Worm (Caenorhabditis elegans) whole organism, L1 larva: ENCODE measurements around the gene ZK632.2.

Experiments
- C34B4.2 ChIP-seq: sonication (generic microtip); optimal IDR thresholded peaks from 2 replicates; lab custom pipeline; 2017; ENCODE audit warnings: mild to moderate bottlenecking, missing genetic modification characterization, missing compliant biosample characterization
- Y116A8C.19 ChIP-seq: sonication (generic microtip); optimal IDR thresholded peaks from 2 replicates; lab custom pipeline; 2016; ENCODE audit warnings: missing compliant biosample characterization, missing genetic modification characterization, borderline replicate concordance
- aly-2 ChIP-seq: fragments of 150-350 bp; optimal IDR thresholded peaks from 2 replicates; lab custom pipeline; 2014; ENCODE audit warnings: missing biosample characterization, missing genetic modification characterization
- ama-1 ChIP-seq: fragments of 150-350 bp; optimal IDR thresholded peaks from 2 replicates; lab custom pipeline; 2014
- blmp-1 ChIP-seq: fragments of 150-350 bp; optimal IDR thresholded peaks from 2 replicates; lab custom pipeline; 2014; ENCODE audit warnings: missing biosample characterization, missing genetic modification characterization
- ceh-8 ChIP-seq: fragments of 200-800 bp; sonication (Bioruptor generic); optimal IDR thresholded peaks from 2 replicates; lab custom pipeline; 2018; ENCODE audit warnings: mild to moderate bottlenecking, missing genetic modification characterization, moderate library complexity, missing compliant biosample characterization
- dsc-1 ChIP-seq: sonication (generic microtip); optimal IDR thresholded peaks from 2 replicates; lab custom pipeline; 2016; ENCODE audit warnings: mild to moderate bottlenecking, missing genetic modification characterization, missing compliant biosample characterization
- efl-1 ChIP-seq, 4 experiments: fragments of 150-350 bp; optimal IDR thresholded peaks in 3 of 4; peaks in 1 of 4; 1 replicate in 1 of 4; 2 replicates in 3 of 4; lab custom pipeline; 2014; ENCODE audit warnings: missing biosample characterization in 2 of 4, missing genetic modification characterization in 2 of 4, missing genetic modification reagents in 2 of 4
- efl-3 ChIP-seq: fragments of 200-800 bp; sonication (Bioruptor generic); optimal IDR thresholded peaks from 2 replicates; lab custom pipeline; 2018; ENCODE audit warnings: mild to moderate bottlenecking, missing genetic modification characterization, missing compliant biosample characterization
- egl-13 ChIP-seq: sonication (generic microtip); optimal IDR thresholded peaks from 2 replicates; lab custom pipeline; 2016; ENCODE audit warnings: missing genotype, missing genetic modification reagents, missing genetic modification characterization, missing compliant biosample characterization
- elt-2 ChIP-seq: sonication (generic microtip); optimal IDR thresholded peaks from 2 replicates; lab custom pipeline; 2016; ENCODE audit warnings: missing genetic modification characterization, mild to moderate bottlenecking, inconsistent platforms, missing compliant biosample characterization, missing genetic modification reagents
- elt-3 ChIP-seq, 6 experiments: fragments of 150-350 bp in 1 of 6; sonication (generic microtip); optimal IDR thresholded peaks; 2 replicates each; lab custom pipeline; 2017 to 2018; ENCODE audit warnings: missing biosample characterization in 6 of 6, missing genetic modification characterization in 6 of 6, inconsistent platforms in 1 of 6
- ets-5 ChIP-seq: fragments of 200-800 bp; sonication (Bioruptor generic); IDR thresholded peaks from 2 replicates; pipeline ENCODE4 v1.3.6; 2022; ENCODE audit warnings: missing genetic modification characterization, missing compliant biosample characterization
- grh-1 ChIP-seq: fragments of 200-800 bp; sonication (Bioruptor generic); IDR thresholded peaks from 2 replicates; pipeline ENCODE4 v1.3.6; 2022; ENCODE audit warnings: missing genetic modification reagents, missing genetic modification characterization, missing compliant biosample characterization
- hpl-2 ChIP-seq: fragments of 150-350 bp; optimal IDR thresholded peaks from 2 replicates; lab custom pipeline; 2014; ENCODE audit warnings: missing biosample characterization, missing genetic modification reagents, missing genetic modification characterization
- jun-1 ChIP-seq: fragments of 150-350 bp; optimal IDR thresholded peaks from 2 replicates; lab custom pipeline; 2014; ENCODE audit warnings: missing biosample characterization, missing genetic modification reagents, missing genetic modification characterization
- lin-13 ChIP-seq: fragments of 150-350 bp; optimal IDR thresholded peaks from 2 replicates; lab custom pipeline; 2014; ENCODE audit warnings: missing biosample characterization, missing genetic modification reagents, missing genetic modification characterization
- lin-14 ChIP-seq: fragments of 200-800 bp; sonication (Bioruptor generic); optimal IDR thresholded peaks from 2 replicates; lab custom pipeline; 2018; ENCODE audit warnings: mild to moderate bottlenecking, missing genetic modification characterization, moderate library complexity, missing compliant biosample characterization
- lin-35 ChIP-seq, 2 experiments: fragments of 150-350 bp; optimal IDR thresholded peaks; 2 replicates each; lab custom pipeline; 2014; ENCODE audit warnings: missing biosample characterization in 2 of 2, missing genetic modification characterization in 2 of 2, missing genetic modification reagents in 2 of 2
- lir-3 ChIP-seq: sonication (generic microtip); optimal IDR thresholded peaks from 2 replicates; lab custom pipeline; 2016; ENCODE audit warnings: mild to moderate bottlenecking, missing genetic modification characterization, moderate library complexity, missing compliant biosample characterization; ENCODE audit not compliant: poor library complexity
- lsy-2 ChIP-seq, 2 experiments: fragments of 150-350 bp; optimal IDR thresholded peaks; 2 replicates each; lab custom pipeline; 2014; ENCODE audit warnings: missing biosample characterization in 2 of 2, missing genetic modification characterization in 2 of 2
- mab-9 ChIP-seq: fragments of 200-800 bp; sonication (Bioruptor generic); IDR thresholded peaks from 2 replicates; pipeline ENCODE4 v1.3.6; 2022; ENCODE audit warnings: missing genetic modification reagents, missing genetic modification characterization, missing compliant biosample characterization
- mdl-1 ChIP-seq, 2 experiments: fragments of 150-350 bp; optimal IDR thresholded peaks; 2 replicates each; lab custom pipeline; 2014 to 2017; ENCODE audit warnings: missing biosample characterization in 2 of 2, missing genetic modification characterization in 2 of 2, inconsistent platforms in 1 of 2
- mep-1 ChIP-seq: fragments of 150-350 bp; optimal IDR thresholded peaks from 2 replicates; lab custom pipeline; 2014; ENCODE audit warnings: missing biosample characterization, missing genetic modification characterization
- nhr-19 ChIP-seq: fragments of 200-800 bp; sonication (Bioruptor generic); conservative IDR thresholded peaks from 2 replicates; pipeline ENCODE4 v1.3.6; 2022; ENCODE audit warnings: missing genetic modification characterization, missing compliant biosample characterization
- nhr-20 ChIP-seq: sonication (generic microtip); optimal IDR thresholded peaks from 2 replicates; lab custom pipeline; 2016; ENCODE audit warnings: mild to moderate bottlenecking, missing genetic modification characterization, missing compliant biosample characterization
- nhr-47 ChIP-seq: sonication (generic microtip); optimal IDR thresholded peaks from 2 replicates; lab custom pipeline; 2016; ENCODE audit warnings: mild to moderate bottlenecking, missing genetic modification characterization, moderate library complexity, missing compliant biosample characterization
- nhr-71 ChIP-seq: sonication (generic microtip); optimal IDR thresholded peaks from 2 replicates; lab custom pipeline; 2016; ENCODE audit warnings: mild to moderate bottlenecking, missing genetic modification characterization, moderate library complexity, missing compliant biosample characterization
- nhr-76 ChIP-seq: sonication (generic microtip); optimal IDR thresholded peaks from 2 replicates; lab custom pipeline; 2017; ENCODE audit warnings: missing biosample characterization, missing genetic modification characterization
- nhr-85 ChIP-seq: sonication (generic microtip); peaks from one replicate; lab custom pipeline; 2016; ENCODE audit warnings: missing genetic modification characterization, inconsistent platforms, missing compliant biosample characterization
- nhr-90 ChIP-seq: sonication (generic microtip); optimal IDR thresholded peaks from 2 replicates; lab custom pipeline; 2016; ENCODE audit warnings: mild to moderate bottlenecking, missing genetic modification characterization, missing compliant biosample characterization; ENCODE audit not compliant: poor library complexity
- rnt-1 ChIP-seq: sonication (generic microtip); optimal IDR thresholded peaks from 2 replicates; lab custom pipeline; 2016; ENCODE audit warnings: mild to moderate bottlenecking, missing genetic modification characterization, moderate library complexity, missing compliant biosample characterization
- skn-1 ChIP-seq: fragments of 150-350 bp; optimal IDR thresholded peaks from 2 replicates; lab custom pipeline; 2014; ENCODE audit warnings: missing biosample characterization, missing genetic modification characterization
- snu-23 ChIP-seq: sonication (generic microtip); optimal IDR thresholded peaks from 2 replicates; lab custom pipeline; 2016; ENCODE audit warnings: missing genetic modification characterization, missing compliant biosample characterization
- sup-37 ChIP-seq: fragments of 200-800 bp; sonication (Bioruptor generic); optimal IDR thresholded peaks from 2 replicates; lab custom pipeline; 2018; ENCODE audit warnings: mild to moderate bottlenecking, missing genetic modification characterization, missing compliant biosample characterization
- unc-130 ChIP-seq: fragments of 150-350 bp; optimal IDR thresholded peaks from 2 replicates; lab custom pipeline; 2017; ENCODE audit warnings: missing biosample characterization, missing genetic modification characterization, inconsistent platforms
- unc-98 ChIP-seq: fragments of 200-800 bp; sonication (Bioruptor generic); IDR thresholded peaks from 2 replicates; pipeline ENCODE4 v1.3.6; 2022; ENCODE audit warnings: missing genetic modification characterization, missing compliant biosample characterization
- vab-15 ChIP-seq: sonication (generic microtip); optimal IDR thresholded peaks from 2 replicates; lab custom pipeline; 2017; ENCODE audit warnings: missing genotype, mild to moderate bottlenecking, missing genetic modification characterization, missing compliant biosample characterization
- zip-4 ChIP-seq: fragments of 200-800 bp; sonication (Bioruptor generic); optimal IDR thresholded peaks from 2 replicates; lab custom pipeline; 2018; ENCODE audit warnings: mild to moderate bottlenecking, missing genetic modification characterization, moderate library complexity, missing compliant biosample characterization
- ztf-11 ChIP-seq, 2 experiments: sonication (generic microtip); optimal IDR thresholded peaks; 2 replicates each; lab custom pipeline; 2016 to 2017; ENCODE audit warnings: missing genetic modification characterization in 2 of 2, missing biosample characterization in 1 of 2, missing compliant biosample characterization in 1 of 2

The ZK632.2 gene

ce11 chrIII:9802045-9802444, 3.1 kb downstream of the ZK632.2 start:
- TF ChIP-seq mab-9 (GFP tag; lab: Robert Waterston, UW) (no peak), sup-37 (GFP tag; lab: Kevin White, UChicago) (no peak), jun-1 (tag; lab: Kevin White, UChicago) (no peak), C34B4.2 (tag; lab: Kevin White, UChicago) (no peak), dsc-1 (tag; lab: Kevin White, UChicago) (no peak), lin-13 (GFP tag; lab: Kevin White, UChicago) (no peak), Y116A8C.19 (no peak), efl-1 (optimal IDR thresholded peaks at IDR 0.05; lab: Kevin White, UChicago) (no peak), efl-1 (GFP tag; optimal IDR thresholded peaks at IDR 0.05 in 1 of 2; lab: Kevin White, UChicago) (peak in 1 of 2 experiments; percentile 55)
- TF ChIP-seq, all 84 proteins: peak for 1

DNA sequence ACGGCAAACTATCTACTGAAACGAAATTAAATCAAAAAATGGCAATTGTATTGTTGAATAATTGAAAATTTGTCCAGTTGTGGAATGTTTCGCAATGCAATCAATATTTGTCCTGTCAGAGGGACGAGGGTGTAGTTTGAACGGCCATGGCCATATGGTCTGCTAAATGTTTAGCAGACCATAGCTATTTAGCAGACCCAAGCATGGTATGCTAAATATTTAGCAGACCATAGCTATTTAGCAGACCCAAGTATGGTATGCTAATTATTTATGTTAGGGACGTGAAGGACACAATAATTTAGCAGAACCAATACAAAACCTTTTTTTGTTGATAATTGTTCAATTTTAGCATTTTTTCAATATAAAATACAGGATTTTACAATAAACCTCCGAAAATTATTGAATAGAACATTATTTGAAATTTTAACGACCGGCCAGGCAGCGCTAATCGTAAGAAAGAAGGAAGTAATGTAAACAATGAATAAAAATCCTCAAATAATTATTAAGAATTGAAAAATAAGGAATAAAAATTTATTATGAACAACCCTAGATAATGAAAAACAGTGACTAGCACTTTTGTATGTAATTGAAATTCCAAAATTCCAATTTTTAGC, 6.2 kb downstream of the ZK632.2 start, which contains the start of gene riok-3:
riok-3 (minus strand) TSS at position 15 of the 614 bp plus-strand sequence.
- TF ChIP-seq lsy-2 (tag; optimal IDR thresholded peaks at IDR 0.05; lab: Kevin White, UChicago) (peak in 1 of 2 experiments; percentile 7), zip-4 (GFP tag; lab: Kevin White, UChicago) (peak; percentile 29), ama-1 (lab: Kevin White, UChicago) (peak; percentile 38), nhr-76 (tag; lab: Kevin White, UChicago) (no peak), nhr-85 (tag; lab: Kevin White, UChicago) (peak; percentile 63), efl-1 (optimal IDR thresholded peaks at IDR 0.05; lab: Kevin White, UChicago) (peak in 1 of 2 experiments; percentile 11), efl-1 (GFP tag; optimal IDR thresholded peaks at IDR 0.05 in 1 of 2; lab: Kevin White, UChicago) (peak in 1 of 2 experiments; percentile 71), snu-23 (GFP tag; lab: Kevin White, UChicago) (peak; percentile 0), nhr-71 (tag; lab: Kevin White, UChicago) (peak; percentile 42), lir-3 (tag; lab: Kevin White, UChicago) (peak; percentile 18), ets-5 (GFP tag; lab: Robert Waterston, UW) (no peak)

DNA sequence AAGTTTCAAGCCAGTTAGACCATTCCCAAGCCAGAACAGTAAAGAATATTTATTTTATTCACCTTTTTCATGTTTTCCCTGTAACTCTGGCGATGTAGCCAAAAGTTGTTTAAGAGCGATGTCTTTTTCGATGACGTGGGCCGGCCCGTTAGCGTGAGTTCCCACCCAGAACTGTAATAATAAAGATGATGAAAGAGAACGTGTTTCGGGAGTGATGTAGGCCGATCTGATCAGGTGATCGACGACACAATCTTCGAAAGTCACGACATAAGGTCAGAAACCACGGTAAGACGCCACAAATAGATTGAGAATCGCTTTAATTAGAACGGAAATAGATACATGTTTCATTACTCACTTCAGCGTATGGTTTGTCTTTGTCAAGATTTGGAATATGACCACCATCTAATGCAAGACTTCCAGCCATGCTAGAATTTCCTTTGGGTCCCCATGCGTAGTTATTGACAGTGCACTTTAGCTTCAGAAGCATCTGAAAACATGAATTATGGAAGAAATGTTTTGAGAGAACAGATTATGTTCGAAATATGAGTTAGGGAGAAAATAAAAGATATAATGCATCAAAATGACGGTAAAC, 8.2 kb downstream of the ZK632.2 start, which contains the start of gene ZK632.4:
ZK632.4 (minus strand) TSS at position 487 of the 592 bp plus-strand sequence.
- TF ChIP-seq nhr-85 (tag; lab: Kevin White, UChicago) (peak; percentile 37), unc-130 (peak; percentile 37), grh-1 (GFP tag; lab: Robert Waterston, UW) (0 out of 2 replicates have a peak, but pooled peaks have one; percentile 35), lin-35 (GFP tag; optimal IDR thresholded peaks at IDR 0.05; lab: Kevin White, UChicago) (no peak), elt-3 (tag; optimal IDR thresholded peaks at IDR 0.05; lab: Kevin White, UChicago) (peak in 1 of 6 experiments; percentile 26)

- peak; percentile 65 for TF ChIP-seq nhr-20 (tag; lab: Kevin White, UChicago)
- TF ChIP-seq nhr-90 (tag; lab: Kevin White, UChicago), result peak; percentile 43
- TF ChIP-seq rnt-1 (tag; lab: Kevin White, UChicago), result peak; percentile 21
- no peak for TF ChIP-seq efl-3 (GFP tag; lab: Kevin White, UChicago)
- no peak for TF ChIP-seq egl-13
- TF ChIP-seq snu-23 (GFP tag; lab: Kevin White, UChicago), result peak; percentile 58
- TF ChIP-seq efl-1 (optimal IDR thresholded peaks at IDR 0.05; lab: Kevin White, UChicago), result no peak
- TF ChIP-seq efl-1 (GFP tag; optimal IDR thresholded peaks at IDR 0.05 in 1 of 2; lab: Kevin White, UChicago), result peak in 1 of 2 experiments; percentile 91
- TF ChIP-seq mdl-1 (tag; optimal IDR thresholded peaks at IDR 0.05; lab: Kevin White, UChicago), result peak in 1 of 2 experiments; percentile 66
- peak; percentile 28 for TF ChIP-seq lin-14 (GFP tag; lab: Kevin White, UChicago)
- no peak for TF ChIP-seq C34B4.2 (tag; lab: Kevin White, UChicago)
- TF ChIP-seq aly-2 (tag; lab: Kevin White, UChicago), result no peak
- peak; percentile 32 for TF ChIP-seq mep-1
- peak; percentile 83 for TF ChIP-seq nhr-85 (tag; lab: Kevin White, UChicago)
- TF ChIP-seq grh-1 (GFP tag; lab: Robert Waterston, UW), result no peak
- peak in 1 of 2 experiments; percentile 39 for TF ChIP-seq lsy-2 (tag; optimal IDR thresholded peaks at IDR 0.05; lab: Kevin White, UChicago)
- TF ChIP-seq unc-98 (GFP tag; lab: Robert Waterston, UW), result no peak
- TF ChIP-seq ztf-11 (tag; optimal IDR thresholded peaks at IDR 0.05; lab: Kevin White, UChicago), result no peak
- TF ChIP-seq ceh-8 (GFP tag; lab: Kevin White, UChicago), result no peak
- TF ChIP-seq ama-1 (lab: Kevin White, UChicago), result peak; percentile 58
- peak; percentile 4 for TF ChIP-seq jun-1 (tag; lab: Kevin White, UChicago)
- TF ChIP-seq blmp-1 (tag; lab: Kevin White, UChicago), result peak; percentile 67
- peak; percentile 42 for TF ChIP-seq nhr-19 (GFP tag; lab: Robert Waterston, UW)
- TF ChIP-seq hpl-2 (GFP tag; lab: Kevin White, UChicago), result no peak
- TF ChIP-seq nhr-47 (tag; lab: Kevin White, UChicago), result peak; percentile 34
- peak in 2 of 6 experiments; percentile 36 to 75 for TF ChIP-seq elt-3 (tag; optimal IDR thresholded peaks at IDR 0.05; lab: Kevin White, UChicago)
- peak; percentile 71 for TF ChIP-seq nhr-71 (tag; lab: Kevin White, UChicago)
- peak; percentile 59 for TF ChIP-seq elt-2 (tag; lab: Kevin White, UChicago)
- TF ChIP-seq skn-1 (tag; lab: Kevin White, UChicago), result peak; percentile 26
- TF ChIP-seq vab-15 (tag; lab: Kevin White, UChicago), result peak; percentile 58
Observed at ce11 chrIII:9807560-9808046, 8.7 kb downstream of the ZK632.2 start.
